Worm (Caenorhabditis elegans) whole organism, L2 larva: ENCODE results near the gene rsks-1.

ENCODE experiments used
- C34F6.9 ChIP-seq: fragments of 150-350 bp; optimal IDR thresholded peaks from 2 replicates; lab custom pipeline; 2014; ENCODE audit warnings: missing biosample characterization, missing genetic modification characterization
- F13H6.1 ChIP-seq: sonication (generic microtip); optimal IDR thresholded peaks from 2 replicates; lab custom pipeline; 2016; ENCODE audit warnings: missing genetic modification characterization, missing compliant biosample characterization
- R02D3.7 ChIP-seq: fragments of 150-350 bp; optimal IDR thresholded peaks from 2 replicates; lab custom pipeline; 2014; ENCODE audit warnings: missing biosample characterization, missing genetic modification characterization
- Y55F3AM.14 ChIP-seq: fragments of 200-800 bp; sonication (Bioruptor generic); optimal IDR thresholded peaks from 2 replicates; lab custom pipeline; 2018; ENCODE audit warnings: mild to moderate bottlenecking, missing genetic modification characterization, missing compliant biosample characterization
- ZK546.5 ChIP-seq: sonication (generic microtip); optimal IDR thresholded peaks from 2 replicates; lab custom pipeline; 2017; ENCODE audit warnings: missing biosample characterization, missing genetic modification characterization
- alr-1 ChIP-seq: fragments of 150-350 bp; optimal IDR thresholded peaks from 2 replicates; lab custom pipeline; 2014; ENCODE audit warnings: missing biosample characterization, missing genetic modification characterization
- aly-2 ChIP-seq: fragments of 150-350 bp; optimal IDR thresholded peaks from 2 replicates; lab custom pipeline; 2014; ENCODE audit warnings: missing biosample characterization, missing genetic modification characterization
- ama-1 ChIP-seq: fragments of 150-350 bp; optimal IDR thresholded peaks from 2 replicates; lab custom pipeline; 2018; ENCODE audit warnings: inconsistent platforms
- ceh-16 ChIP-seq: fragments of 150-350 bp; optimal IDR thresholded peaks from 2 replicates; lab custom pipeline; 2014; ENCODE audit warnings: missing biosample characterization, missing genetic modification characterization
- ceh-82 ChIP-seq: fragments of 150-350 bp; optimal IDR thresholded peaks from 2 replicates; lab custom pipeline; 2014; ENCODE audit warnings: missing biosample characterization, missing genetic modification characterization
- dmd-4 ChIP-seq: sonication (generic microtip); optimal IDR thresholded peaks from 2 replicates; lab custom pipeline; 2017; ENCODE audit warnings: missing biosample characterization, missing genetic modification characterization
- egl-27 ChIP-seq: sonication (generic microtip); optimal IDR thresholded peaks from 3 replicates; lab custom pipeline; 2017; ENCODE audit warnings: missing biosample characterization, missing genetic modification reagents, missing genetic modification characterization
- elt-1 ChIP-seq: fragments of 150-350 bp; optimal IDR thresholded peaks from 2 replicates; lab custom pipeline; 2014; ENCODE audit warnings: missing biosample characterization, missing genetic modification characterization
- elt-3 ChIP-seq: sonication (generic microtip); optimal IDR thresholded peaks from 2 replicates; lab custom pipeline; 2017; ENCODE audit warnings: missing biosample characterization, missing genetic modification characterization
- fos-1 ChIP-seq: fragments of 150-350 bp; optimal IDR thresholded peaks from 2 replicates; lab custom pipeline; 2014; ENCODE audit warnings: missing biosample characterization, missing genetic modification characterization
- gmeb-1 ChIP-seq: fragments of 150-350 bp; optimal IDR thresholded peaks from 2 replicates; lab custom pipeline; 2014; ENCODE audit warnings: missing biosample characterization, missing genetic modification characterization
- lin-11 ChIP-seq: fragments of 150-350 bp; sonication (generic microtip); optimal IDR thresholded peaks from 2 replicates; lab custom pipeline; 2014; ENCODE audit warnings: missing biosample characterization, missing genetic modification characterization, inconsistent platforms, mixed read lengths
- lin-13 ChIP-seq: fragments of 150-350 bp; optimal IDR thresholded peaks from 2 replicates; lab custom pipeline; 2014; ENCODE audit warnings: missing biosample characterization, missing genetic modification reagents, missing genetic modification characterization
- lin-39 ChIP-seq: fragments of 150-350 bp; optimal IDR thresholded peaks from 2 replicates; lab custom pipeline; 2014; ENCODE audit warnings: missing biosample characterization, missing genetic modification reagents, missing genetic modification characterization
- lsy-2 ChIP-seq, 2 experiments: fragments of 150-350 bp in 1 of 2; sonication (generic microtip) in 1 of 2; optimal IDR thresholded peaks; 2 replicates each; lab custom pipeline; 2014 to 2017; ENCODE audit warnings: missing biosample characterization in 2 of 2, missing genetic modification characterization in 2 of 2
- mbf-1 ChIP-seq: sonication (generic microtip); optimal IDR thresholded peaks from 2 replicates; lab custom pipeline; 2017; ENCODE audit warnings: missing biosample characterization, missing genetic modification characterization
- mdl-1 ChIP-seq, 2 experiments: fragments of 150-350 bp in 1 of 2; sonication (generic microtip) in 1 of 2; optimal IDR thresholded peaks; 2 replicates each; lab custom pipeline; 2017; ENCODE audit warnings: missing biosample characterization in 2 of 2, missing genetic modification characterization in 2 of 2
- nhr-10 ChIP-seq: sonication (generic microtip); optimal IDR thresholded peaks from 2 replicates; lab custom pipeline; 2017; ENCODE audit warnings: missing biosample characterization, missing genetic modification characterization
- nhr-11 ChIP-seq: fragments of 150-350 bp; optimal IDR thresholded peaks from 2 replicates; lab custom pipeline; 2014; ENCODE audit warnings: missing biosample characterization, missing genetic modification characterization
- nhr-12 ChIP-seq: fragments of 150-350 bp; optimal IDR thresholded peaks from 2 replicates; lab custom pipeline; 2014; ENCODE audit warnings: missing biosample characterization, missing genetic modification characterization
- nhr-129 ChIP-seq: fragments of 150-350 bp; optimal IDR thresholded peaks from 2 replicates; lab custom pipeline; 2014; ENCODE audit warnings: missing biosample characterization, missing genetic modification characterization
- nhr-21 ChIP-seq: fragments of 150-350 bp; optimal IDR thresholded peaks from 2 replicates; lab custom pipeline; 2014; ENCODE audit warnings: missing biosample characterization, missing genetic modification characterization
- nhr-23 ChIP-seq: fragments of 150-350 bp; optimal IDR thresholded peaks from 2 replicates; lab custom pipeline; 2014; ENCODE audit warnings: missing biosample characterization, missing genetic modification reagents, missing genetic modification characterization
- nhr-237 ChIP-seq: fragments of 150-350 bp; optimal IDR thresholded peaks from 2 replicates; lab custom pipeline; 2014; ENCODE audit warnings: missing biosample characterization, missing genetic modification characterization
- nhr-25 ChIP-seq: fragments of 150-350 bp; sonication (generic microtip); optimal IDR thresholded peaks from 3 replicates; lab custom pipeline; 2014; ENCODE audit warnings: missing biosample characterization, missing genetic modification characterization
- nhr-6 ChIP-seq: fragments of 150-350 bp; optimal IDR thresholded peaks from 2 replicates; lab custom pipeline; 2014; ENCODE audit warnings: missing biosample characterization, missing genetic modification characterization
- nhr-77 ChIP-seq: fragments of 150-350 bp; optimal IDR thresholded peaks from 2 replicates; lab custom pipeline; 2014; ENCODE audit warnings: missing biosample characterization, missing genetic modification characterization
- peb-1 ChIP-seq: fragments of 150-350 bp; optimal IDR thresholded peaks from 2 replicates; lab custom pipeline; 2014; ENCODE audit warnings: missing biosample characterization, missing genetic modification characterization
- sem-4 ChIP-seq: fragments of 150-350 bp; optimal IDR thresholded peaks from 2 replicates; lab custom pipeline; 2014; ENCODE audit warnings: missing biosample characterization, missing genetic modification reagents, missing genetic modification characterization
- skn-1 ChIP-seq: sonication (generic microtip); optimal IDR thresholded peaks from 2 replicates; lab custom pipeline; 2017; ENCODE audit warnings: missing biosample characterization, missing genetic modification characterization
- sma-3 ChIP-seq: sonication (generic microtip); optimal IDR thresholded peaks from 2 replicates; lab custom pipeline; 2016; ENCODE audit warnings: missing genetic modification reagents, missing genetic modification characterization, missing compliant biosample characterization
- sma-9 ChIP-seq, 2 experiments: fragments of 150-350 bp in 1 of 2; sonication (generic microtip) in 1 of 2; optimal IDR thresholded peaks; 2 replicates each; lab custom pipeline; 2014 to 2016; ENCODE audit warnings: missing genetic modification characterization in 2 of 2, mild to moderate bottlenecking in 1 of 2, missing biosample characterization in 1 of 2, missing compliant biosample characterization in 1 of 2, missing genetic modification reagents in 1 of 2, moderate library complexity in 1 of 2
- snpc-4 ChIP-seq: fragments of 150-350 bp; optimal IDR thresholded peaks from 2 replicates; lab custom pipeline; 2014; ENCODE audit warnings: missing biosample characterization, missing genetic modification characterization
- unc-39 ChIP-seq: fragments of 150-350 bp; optimal IDR thresholded peaks from 2 replicates; lab custom pipeline; 2014; ENCODE audit warnings: missing biosample characterization, missing genetic modification characterization
- unc-55 ChIP-seq: fragments of 150-350 bp; sonication (generic microtip); optimal IDR thresholded peaks from 3 replicates; lab custom pipeline; 2014; ENCODE audit warnings: missing biosample characterization, missing genetic modification reagents, missing genetic modification characterization
- unc-62 ChIP-seq: fragments of 150-350 bp; optimal IDR thresholded peaks from 2 replicates; lab custom pipeline; 2014; ENCODE audit warnings: missing biosample characterization, missing genetic modification reagents, missing genetic modification characterization

The rsks-1 gene

ce11 chrIII:11286069-11286468 lies 41.1 kb downstream of the rsks-1 start (continued):
- TF ChIP-seq ZK546.5 (tag; lab: Kevin White, UChicago) (no peak), lin-11 (no peak), R02D3.7 (no peak), nhr-25 (no peak), lin-39 (tag; lab: Kevin White, UChicago) (no peak), sma-3 (GFP tag; lab: Kevin White, UChicago) (peak; percentile 41), elt-1 (tag; lab: Kevin White, UChicago) (no peak), elt-3 (tag; lab: Kevin White, UChicago) (no peak), sma-9 (GFP tag; optimal IDR thresholded peaks at IDR 0.05; lab: Kevin White, UChicago) (no peak), sma-9 (tag; optimal IDR thresholded peaks at IDR 0.05; lab: Kevin White, UChicago) (no peak), aly-2 (tag; lab: Kevin White, UChicago) (no peak), nhr-21 (tag; lab: Kevin White, UChicago) (no peak), nhr-77 (no peak), dmd-4 (no peak), nhr-12 (tag; lab: Kevin White, UChicago) (no peak), sem-4 (tag; lab: Kevin White, UChicago) (no peak), mbf-1 (no peak), unc-55 (peak; percentile 56), fos-1 (tag; lab: Kevin White, UChicago) (no peak), lin-13 (peak; percentile 35), snpc-4 (tag; lab: Kevin White, UChicago) (no peak), F13H6.1 (tag; lab: Kevin White, UChicago) (peak; percentile 32), Y55F3AM.14 (GFP tag; lab: Kevin White, UChicago) (no peak), unc-62 (no peak), nhr-6 (tag; lab: Kevin White, UChicago) (no peak), ama-1 (no peak), alr-1 (no peak), peb-1 (tag; lab: Kevin White, UChicago) (no peak)

DNA sequence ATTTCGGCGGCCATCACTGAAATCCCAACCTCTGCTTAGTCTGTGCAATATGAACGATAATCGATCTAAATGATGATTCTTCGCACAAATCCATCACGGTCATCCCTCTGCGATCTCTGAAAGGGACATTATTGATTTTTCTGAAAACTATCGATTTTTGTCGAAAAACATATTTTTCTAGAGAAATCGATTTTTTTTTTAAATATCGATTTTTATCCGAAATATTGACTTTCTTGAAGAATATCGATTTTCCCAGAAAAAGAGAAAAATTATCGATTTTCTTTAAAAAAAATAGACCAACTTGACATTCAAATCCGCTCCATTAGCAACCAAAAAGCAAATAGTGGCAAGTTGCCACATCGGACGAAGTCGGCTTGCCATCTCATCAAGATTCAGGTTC lies 42.4 kb downstream of the rsks-1 start:
- TF ChIP-seq dmd-4 (no peak), elt-3 (tag; lab: Kevin White, UChicago) (no peak), ceh-16 (tag; lab: Kevin White, UChicago) (no peak), Y55F3AM.14 (GFP tag; lab: Kevin White, UChicago) (no peak), ama-1 (no peak), sma-3 (GFP tag; lab: Kevin White, UChicago) (no peak), nhr-21 (tag; lab: Kevin White, UChicago) (no peak), sem-4 (tag; lab: Kevin White, UChicago) (no peak), fos-1 (tag; lab: Kevin White, UChicago) (no peak), elt-1 (tag; lab: Kevin White, UChicago) (no peak), egl-27 (no peak), nhr-237 (tag; lab: Kevin White, UChicago) (no peak), nhr-77 (no peak), nhr-6 (tag; lab: Kevin White, UChicago) (no peak), nhr-10 (no peak)
- TF ChIP-seq, all 48 proteins: peak for 0

ce11 chrIII:11288295-11288694 lies 43.4 kb downstream of the rsks-1 start:
- TF ChIP-seq ceh-82 (tag; lab: Kevin White, UChicago) (no peak), mdl-1 (tag; optimal IDR thresholded peaks at IDR 0.05; lab: Kevin White, UChicago) (no peak), Y55F3AM.14 (GFP tag; lab: Kevin White, UChicago) (no peak), mbf-1 (no peak), nhr-25 (no peak), C34F6.9 (tag; lab: Kevin White, UChicago) (no peak), nhr-23 (tag; lab: Kevin White, UChicago) (no peak), elt-3 (tag; lab: Kevin White, UChicago) (no peak), nhr-11 (tag; lab: Kevin White, UChicago) (no peak), lin-39 (tag; lab: Kevin White, UChicago) (no peak), nhr-129 (tag; lab: Kevin White, UChicago) (no peak), F13H6.1 (tag; lab: Kevin White, UChicago) (no peak)

DNA sequence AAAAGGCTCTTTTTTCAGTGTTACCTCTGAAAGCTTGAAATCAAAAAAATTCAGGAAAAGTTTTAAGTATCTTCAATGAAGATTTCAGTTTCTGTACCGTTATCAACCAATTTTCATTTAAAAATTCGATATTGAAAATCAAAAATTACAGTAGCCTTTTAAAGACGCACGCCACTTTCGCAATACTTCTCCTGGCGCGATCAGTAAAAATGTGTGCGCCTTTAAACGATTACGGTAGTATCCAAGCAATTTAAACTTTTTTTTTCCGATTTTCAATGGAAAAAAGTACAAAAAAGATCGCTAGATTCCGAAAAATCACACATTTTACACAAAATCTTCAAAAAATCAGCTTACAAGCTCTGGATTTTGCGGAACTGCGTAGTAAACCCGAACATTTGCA lies 45.0 kb downstream of the rsks-1 start:
- TF ChIP-seq alr-1 (no peak), lin-39 (tag; lab: Kevin White, UChicago) (no peak), mdl-1 (tag; optimal IDR thresholded peaks at IDR 0.05; lab: Kevin White, UChicago) (no peak), gmeb-1 (tag; lab: Kevin White, UChicago) (no peak), mbf-1 (no peak), F13H6.1 (tag; lab: Kevin White, UChicago) (no peak), fos-1 (tag; lab: Kevin White, UChicago) (no peak), lin-13 (no peak), nhr-12 (tag; lab: Kevin White, UChicago) (no peak), egl-27 (no peak), unc-62 (no peak), skn-1 (no peak), nhr-77 (no peak), ceh-16 (tag; lab: Kevin White, UChicago) (no peak), dmd-4 (no peak), unc-39 (tag; lab: Kevin White, UChicago) (no peak), lsy-2 (tag; optimal IDR thresholded peaks at IDR 0.05; lab: Kevin White, UChicago) (no peak)
